Worm (Caenorhabditis elegans) whole organism, L1 larva: ENCODE measurements around the gene dhgd-1.

Source experiments
- C16A3.4 ChIP-seq: fragments of 150-350 bp; optimal IDR thresholded peaks from 2 replicates; lab custom pipeline; 2014; ENCODE audit warnings: missing biosample characterization, missing genetic modification characterization
- aly-2 ChIP-seq: fragments of 150-350 bp; optimal IDR thresholded peaks from 2 replicates; lab custom pipeline; 2014; ENCODE audit warnings: missing biosample characterization, missing genetic modification characterization
- ama-1 ChIP-seq: fragments of 150-350 bp; optimal IDR thresholded peaks from 2 replicates; lab custom pipeline; 2014
- blmp-1 ChIP-seq: fragments of 150-350 bp; optimal IDR thresholded peaks from 2 replicates; lab custom pipeline; 2014; ENCODE audit warnings: missing biosample characterization, missing genetic modification characterization
- ceh-8 ChIP-seq: fragments of 200-800 bp; sonication (Bioruptor generic); optimal IDR thresholded peaks from 2 replicates; lab custom pipeline; 2018; ENCODE audit warnings: mild to moderate bottlenecking, missing genetic modification characterization, moderate library complexity, missing compliant biosample characterization
- ceh-82 ChIP-seq, 3 experiments: fragments of 150-350 bp in 1 of 3; sonication (generic microtip) in 2 of 3; optimal IDR thresholded peaks; 2 replicates each; lab custom pipeline; 2014 to 2017; ENCODE audit warnings: missing biosample characterization in 3 of 3, missing genetic modification characterization in 3 of 3
- dpl-1 ChIP-seq, 3 experiments: fragments of 150-350 bp in 2 of 3; sonication (generic microtip) in 1 of 3; optimal IDR thresholded peaks; 2 replicates each; lab custom pipeline; 2014 to 2017; ENCODE audit warnings: missing biosample characterization in 3 of 3, missing genetic modification characterization in 3 of 3, missing genetic modification reagents in 3 of 3
- dsc-1 ChIP-seq: sonication (generic microtip); optimal IDR thresholded peaks from 2 replicates; lab custom pipeline; 2016; ENCODE audit warnings: mild to moderate bottlenecking, missing genetic modification characterization, missing compliant biosample characterization
- efl-1 ChIP-seq, 4 experiments: fragments of 150-350 bp; optimal IDR thresholded peaks in 3 of 4; peaks in 1 of 4; 1 replicate in 1 of 4; 2 replicates in 3 of 4; lab custom pipeline; 2014; ENCODE audit warnings: missing biosample characterization in 2 of 4, missing genetic modification characterization in 2 of 4, missing genetic modification reagents in 2 of 4
- elt-2 ChIP-seq: sonication (generic microtip); optimal IDR thresholded peaks from 2 replicates; lab custom pipeline; 2016; ENCODE audit warnings: missing genetic modification characterization, mild to moderate bottlenecking, inconsistent platforms, missing compliant biosample characterization, missing genetic modification reagents
- elt-3 ChIP-seq, 6 experiments: fragments of 150-350 bp in 1 of 6; sonication (generic microtip); optimal IDR thresholded peaks; 2 replicates each; lab custom pipeline; 2017 to 2018; ENCODE audit warnings: missing biosample characterization in 6 of 6, missing genetic modification characterization in 6 of 6, inconsistent platforms in 1 of 6
- fkh-10 ChIP-seq: sonication (generic microtip); optimal IDR thresholded peaks from 2 replicates; lab custom pipeline; 2017; ENCODE audit warnings: missing biosample characterization, missing genetic modification reagents, missing genetic modification characterization
- fkh-4 ChIP-seq: sonication (generic microtip); optimal IDR thresholded peaks from 2 replicates; lab custom pipeline; 2016; ENCODE audit warnings: missing compliant biosample characterization, missing genetic modification characterization, borderline replicate concordance
- grh-1 ChIP-seq: fragments of 200-800 bp; sonication (Bioruptor generic); IDR thresholded peaks from 2 replicates; pipeline ENCODE4 v1.3.6; 2022; ENCODE audit warnings: missing genetic modification reagents, missing genetic modification characterization, missing compliant biosample characterization
- irx-1 ChIP-seq: sonication (generic microtip); optimal IDR thresholded peaks from 2 replicates; lab custom pipeline; 2016; ENCODE audit warnings: missing genetic modification characterization, missing compliant biosample characterization
- lin-13 ChIP-seq: fragments of 150-350 bp; optimal IDR thresholded peaks from 2 replicates; lab custom pipeline; 2014; ENCODE audit warnings: missing biosample characterization, missing genetic modification reagents, missing genetic modification characterization
- lin-14 ChIP-seq: fragments of 200-800 bp; sonication (Bioruptor generic); optimal IDR thresholded peaks from 2 replicates; lab custom pipeline; 2018; ENCODE audit warnings: mild to moderate bottlenecking, missing genetic modification characterization, moderate library complexity, missing compliant biosample characterization
- lin-35 ChIP-seq, 2 experiments: fragments of 150-350 bp; optimal IDR thresholded peaks; 2 replicates each; lab custom pipeline; 2014; ENCODE audit warnings: missing biosample characterization in 2 of 2, missing genetic modification characterization in 2 of 2, missing genetic modification reagents in 2 of 2
- lir-3 ChIP-seq: sonication (generic microtip); optimal IDR thresholded peaks from 2 replicates; lab custom pipeline; 2016; ENCODE audit warnings: mild to moderate bottlenecking, missing genetic modification characterization, moderate library complexity, missing compliant biosample characterization; ENCODE audit not compliant: poor library complexity
- lsy-2 ChIP-seq, 2 experiments: fragments of 150-350 bp; optimal IDR thresholded peaks; 2 replicates each; lab custom pipeline; 2014; ENCODE audit warnings: missing biosample characterization in 2 of 2, missing genetic modification characterization in 2 of 2
- mdl-1 ChIP-seq, 2 experiments: fragments of 150-350 bp; optimal IDR thresholded peaks; 2 replicates each; lab custom pipeline; 2014 to 2017; ENCODE audit warnings: missing biosample characterization in 2 of 2, missing genetic modification characterization in 2 of 2, inconsistent platforms in 1 of 2
- mep-1 ChIP-seq: fragments of 150-350 bp; optimal IDR thresholded peaks from 2 replicates; lab custom pipeline; 2014; ENCODE audit warnings: missing biosample characterization, missing genetic modification characterization
- nhr-19 ChIP-seq: fragments of 200-800 bp; sonication (Bioruptor generic); conservative IDR thresholded peaks from 2 replicates; pipeline ENCODE4 v1.3.6; 2022; ENCODE audit warnings: missing genetic modification characterization, missing compliant biosample characterization
- nhr-20 ChIP-seq: sonication (generic microtip); optimal IDR thresholded peaks from 2 replicates; lab custom pipeline; 2016; ENCODE audit warnings: mild to moderate bottlenecking, missing genetic modification characterization, missing compliant biosample characterization
- nhr-237 ChIP-seq: fragments of 150-350 bp; optimal IDR thresholded peaks from 2 replicates; lab custom pipeline; 2014; ENCODE audit warnings: missing biosample characterization, missing genetic modification characterization
- nhr-47 ChIP-seq: sonication (generic microtip); optimal IDR thresholded peaks from 2 replicates; lab custom pipeline; 2016; ENCODE audit warnings: mild to moderate bottlenecking, missing genetic modification characterization, moderate library complexity, missing compliant biosample characterization
- nhr-71 ChIP-seq: sonication (generic microtip); optimal IDR thresholded peaks from 2 replicates; lab custom pipeline; 2016; ENCODE audit warnings: mild to moderate bottlenecking, missing genetic modification characterization, moderate library complexity, missing compliant biosample characterization
- nhr-85 ChIP-seq: sonication (generic microtip); peaks from one replicate; lab custom pipeline; 2016; ENCODE audit warnings: missing genetic modification characterization, inconsistent platforms, missing compliant biosample characterization
- nhr-90 ChIP-seq: sonication (generic microtip); optimal IDR thresholded peaks from 2 replicates; lab custom pipeline; 2016; ENCODE audit warnings: mild to moderate bottlenecking, missing genetic modification characterization, missing compliant biosample characterization; ENCODE audit not compliant: poor library complexity
- pag-3 ChIP-seq: sonication (generic microtip); optimal IDR thresholded peaks from 2 replicates; lab custom pipeline; 2017; ENCODE audit warnings: missing genetic modification characterization, mild to moderate bottlenecking, missing compliant biosample characterization, antibody characterized with exemption, borderline replicate concordance; ENCODE audit not compliant: insufficient read depth
- pqm-1 ChIP-seq: sonication (generic microtip); optimal IDR thresholded peaks from 3 replicates; lab custom pipeline; 2017; ENCODE audit warnings: missing biosample characterization, missing genetic modification characterization
- rnt-1 ChIP-seq: sonication (generic microtip); optimal IDR thresholded peaks from 2 replicates; lab custom pipeline; 2016; ENCODE audit warnings: mild to moderate bottlenecking, missing genetic modification characterization, moderate library complexity, missing compliant biosample characterization
- skn-1 ChIP-seq: fragments of 150-350 bp; optimal IDR thresholded peaks from 2 replicates; lab custom pipeline; 2014; ENCODE audit warnings: missing biosample characterization, missing genetic modification characterization
- snpc-4 ChIP-seq: fragments of 150-350 bp; optimal IDR thresholded peaks from 2 replicates; lab custom pipeline; 2014; ENCODE audit warnings: missing biosample characterization, missing genetic modification characterization
- snu-23 ChIP-seq: sonication (generic microtip); optimal IDR thresholded peaks from 2 replicates; lab custom pipeline; 2016; ENCODE audit warnings: missing genetic modification characterization, missing compliant biosample characterization
- sptf-1 ChIP-seq: fragments of 150-350 bp; optimal IDR thresholded peaks from 2 replicates; lab custom pipeline; 2014; ENCODE audit warnings: missing biosample characterization, missing genetic modification characterization
- swsn-7 ChIP-seq: sonication (generic microtip); optimal IDR thresholded peaks from 2 replicates; lab custom pipeline; 2016; ENCODE audit warnings: missing genetic modification characterization, missing compliant biosample characterization
- tbx-2 ChIP-seq: sonication (generic microtip); optimal IDR thresholded peaks from 2 replicates; lab custom pipeline; 2016; ENCODE audit warnings: missing genetic modification characterization, missing compliant biosample characterization
- tlp-1 ChIP-seq: fragments of 150-350 bp; optimal IDR thresholded peaks from 2 replicates; lab custom pipeline; 2014; ENCODE audit warnings: missing biosample characterization, missing genetic modification characterization
- unc-130 ChIP-seq: fragments of 150-350 bp; optimal IDR thresholded peaks from 2 replicates; lab custom pipeline; 2017; ENCODE audit warnings: missing biosample characterization, missing genetic modification characterization, inconsistent platforms
- unc-62 ChIP-seq: fragments of 150-350 bp; optimal IDR thresholded peaks from 2 replicates; lab custom pipeline; 2014; ENCODE audit warnings: missing biosample characterization, missing genetic modification reagents, missing genetic modification characterization
- unc-86 ChIP-seq: sonication (generic microtip); optimal IDR thresholded peaks from 2 replicates; lab custom pipeline; 2016; ENCODE audit warnings: missing genetic modification characterization, missing compliant biosample characterization
- vab-15 ChIP-seq: sonication (generic microtip); optimal IDR thresholded peaks from 2 replicates; lab custom pipeline; 2017; ENCODE audit warnings: missing genotype, mild to moderate bottlenecking, missing genetic modification characterization, missing compliant biosample characterization
- xbp-1 ChIP-seq: sonication (generic microtip); optimal IDR thresholded peaks from 2 replicates; lab custom pipeline; 2016; ENCODE audit warnings: missing genetic modification characterization, missing compliant biosample characterization
- zip-4 ChIP-seq: fragments of 200-800 bp; sonication (Bioruptor generic); optimal IDR thresholded peaks from 2 replicates; lab custom pipeline; 2018; ENCODE audit warnings: mild to moderate bottlenecking, missing genetic modification characterization, moderate library complexity, missing compliant biosample characterization
- ztf-11 ChIP-seq, 2 experiments: sonication (generic microtip); optimal IDR thresholded peaks; 2 replicates each; lab custom pipeline; 2016 to 2017; ENCODE audit warnings: missing genetic modification characterization in 2 of 2, missing biosample characterization in 1 of 2, missing compliant biosample characterization in 1 of 2
- ztf-4 ChIP-seq: fragments of 150-350 bp; optimal IDR thresholded peaks from 2 replicates; lab custom pipeline; 2014; ENCODE audit warnings: missing biosample characterization, missing genetic modification characterization

dhgd-1 gene

ce11 chrII:11547254-11547687, 4.6 kb downstream of the dhgd-1 start, which contains the start of gene F54D5.7:
F54D5.7 (plus strand) TSS chrII:11547517.
- TF ChIP-seq rnt-1 (tag; lab: Kevin White, UChicago): peak; percentile 34
- TF ChIP-seq lin-13 (GFP tag; lab: Kevin White, UChicago): peak; percentile 22
- peak; percentile 57 for TF ChIP-seq nhr-47 (tag; lab: Kevin White, UChicago)
- TF ChIP-seq irx-1 (tag; lab: Kevin White, UChicago): peak; percentile 30
- TF ChIP-seq aly-2 (tag; lab: Kevin White, UChicago): peak; percentile 89
- peak; percentile 11 for TF ChIP-seq unc-130 (tag; lab: Kevin White, UChicago)
- no peak for TF ChIP-seq vab-15 (tag; lab: Kevin White, UChicago)
- TF ChIP-seq ztf-4 (tag; lab: Kevin White, UChicago): peak; percentile 56
- peak in 1 of 2 experiments; percentile 59 for TF ChIP-seq lin-35 (GFP tag; optimal IDR thresholded peaks at IDR 0.05; lab: Kevin White, UChicago)
- peak; percentile 99 for TF ChIP-seq ama-1 (lab: Kevin White, UChicago)
- no peak for TF ChIP-seq tlp-1 (tag; lab: Kevin White, UChicago)
- TF ChIP-seq elt-3 (tag; optimal IDR thresholded peaks at IDR 0.05; lab: Kevin White, UChicago): peak in 2 of 6 experiments; percentile 23 to 75
- peak; percentile 70 for TF ChIP-seq nhr-90
- TF ChIP-seq fkh-10 (GFP tag; lab: Kevin White, UChicago): no peak
- peak; percentile 82 for TF ChIP-seq nhr-71 (tag; lab: Kevin White, UChicago)
- peak; percentile 36; the same call in 1 of the 2 replicates for TF ChIP-seq grh-1 (GFP tag; lab: Robert Waterston, UW)
- TF ChIP-seq snpc-4: peak; percentile 19
- peak; percentile 37 for TF ChIP-seq dsc-1
- TF ChIP-seq ceh-8 (GFP tag; lab: Kevin White, UChicago): no peak
- TF ChIP-seq lin-14 (GFP tag; lab: Kevin White, UChicago): peak; percentile 61
- TF ChIP-seq dpl-1 (GFP tag; optimal IDR thresholded peaks at IDR 0.05; lab: Kevin White, UChicago): peak; percentile 26 to 39 (median 38)
- peak; percentile 61 for TF ChIP-seq nhr-20 (tag; lab: Kevin White, UChicago)
- peak; percentile 22 for TF ChIP-seq lir-3 (tag; lab: Kevin White, UChicago)
- no peak for TF ChIP-seq sptf-1 (tag; lab: Kevin White, UChicago)
- peak; percentile 17 to 69 for TF ChIP-seq lsy-2 (tag; optimal IDR thresholded peaks at IDR 0.05; lab: Kevin White, UChicago)
- TF ChIP-seq unc-62 (GFP tag; lab: Kevin White, UChicago): no peak
- no peak for TF ChIP-seq pqm-1 (tag; lab: Kevin White, UChicago)
- TF ChIP-seq ztf-11 (tag; optimal IDR thresholded peaks at IDR 0.05; lab: Kevin White, UChicago): peak in 1 of 2 experiments; percentile 37
- no peak for TF ChIP-seq nhr-237
- peak in 1 of 2 experiments; percentile 93 for TF ChIP-seq mdl-1 (tag; optimal IDR thresholded peaks at IDR 0.05; lab: Kevin White, UChicago)
- peak; percentile 92 for TF ChIP-seq mep-1 (tag; lab: Kevin White, UChicago)
- no peak for TF ChIP-seq ceh-82 (tag; optimal IDR thresholded peaks at IDR 0.05; lab: Kevin White, UChicago)
- TF ChIP-seq nhr-85 (tag; lab: Kevin White, UChicago): peak; percentile 91
- peak; percentile 82 for TF ChIP-seq blmp-1 (tag; lab: Kevin White, UChicago)
- no peak for TF ChIP-seq unc-86
- TF ChIP-seq zip-4 (GFP tag; lab: Kevin White, UChicago): peak; percentile 13
- TF ChIP-seq pag-3 (tag; lab: Kevin White, UChicago): peak; percentile 32
- TF ChIP-seq snu-23 (GFP tag; lab: Kevin White, UChicago): peak; percentile 77
- peak; percentile 8 to 14 for TF ChIP-seq efl-1 (optimal IDR thresholded peaks at IDR 0.05; lab: Kevin White, UChicago)
- TF ChIP-seq efl-1 (GFP tag; optimal IDR thresholded peaks at IDR 0.05 in 1 of 2; lab: Kevin White, UChicago): peak in 1 of 2 experiments; percentile 89
- peak; percentile 11 for TF ChIP-seq tbx-2 (tag; lab: Kevin White, UChicago)
- peak; percentile 23 for TF ChIP-seq C16A3.4 (tag; lab: Kevin White, UChicago)
- peak; percentile 90 for TF ChIP-seq skn-1 (tag; lab: Kevin White, UChicago)
- TF ChIP-seq fkh-4: no peak
- peak; percentile 49 for TF ChIP-seq xbp-1 (tag; lab: Kevin White, UChicago)
- peak; percentile 52 for TF ChIP-seq elt-2 (tag; lab: Kevin White, UChicago)
- TF ChIP-seq swsn-7: peak; percentile 67
- TF ChIP-seq nhr-19 (GFP tag; lab: Robert Waterston, UW): peak; percentile 65
